Worm (Caenorhabditis elegans): ENCODE data around the gene Y44F5A.1.
A peak's percentile ranks its signal among the peaks of the same experiment; 100 is the strongest.

Y44F5A.1 gene

DNA sequence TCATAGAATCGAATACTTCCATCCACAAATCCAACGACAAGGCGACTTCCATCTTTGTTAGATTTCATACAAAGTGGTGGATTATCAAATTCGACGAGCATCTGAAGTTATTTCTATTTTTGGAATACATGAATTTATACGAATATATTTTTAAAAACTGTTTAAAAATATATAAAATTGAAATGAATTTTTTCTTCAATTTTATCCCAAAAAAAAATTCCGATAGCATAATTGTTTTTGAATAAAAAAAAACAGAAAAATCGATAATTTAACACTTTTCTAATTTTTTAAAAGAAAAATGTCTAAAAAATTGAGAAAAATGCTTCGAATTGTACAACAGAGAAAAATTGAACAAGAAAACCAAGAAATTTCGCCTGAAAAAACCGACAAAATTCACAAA is at the start of gene Y44F5A.1:
Gene Y44F5A.1, minus strand, starts transcription at position 101 of the 400 bp plus-strand sequence.
- TF ChIP-seq ztf-11 (tag; optimal IDR thresholded peaks at IDR 0.05) (no peak), ceh-32 (tag; optimal IDR thresholded peaks at IDR 0.05; ENCODE audit: poor library complexity) (no peak), snpc-4 (tag; optimal IDR thresholded peaks at IDR 0.05) (no peak), Y75B8A.6 (GFP tag; IDR thresholded peaks at IDR 0.05) (no peak), aly-2 (tag; optimal IDR thresholded peaks at IDR 0.05) (no peak)

DNA sequence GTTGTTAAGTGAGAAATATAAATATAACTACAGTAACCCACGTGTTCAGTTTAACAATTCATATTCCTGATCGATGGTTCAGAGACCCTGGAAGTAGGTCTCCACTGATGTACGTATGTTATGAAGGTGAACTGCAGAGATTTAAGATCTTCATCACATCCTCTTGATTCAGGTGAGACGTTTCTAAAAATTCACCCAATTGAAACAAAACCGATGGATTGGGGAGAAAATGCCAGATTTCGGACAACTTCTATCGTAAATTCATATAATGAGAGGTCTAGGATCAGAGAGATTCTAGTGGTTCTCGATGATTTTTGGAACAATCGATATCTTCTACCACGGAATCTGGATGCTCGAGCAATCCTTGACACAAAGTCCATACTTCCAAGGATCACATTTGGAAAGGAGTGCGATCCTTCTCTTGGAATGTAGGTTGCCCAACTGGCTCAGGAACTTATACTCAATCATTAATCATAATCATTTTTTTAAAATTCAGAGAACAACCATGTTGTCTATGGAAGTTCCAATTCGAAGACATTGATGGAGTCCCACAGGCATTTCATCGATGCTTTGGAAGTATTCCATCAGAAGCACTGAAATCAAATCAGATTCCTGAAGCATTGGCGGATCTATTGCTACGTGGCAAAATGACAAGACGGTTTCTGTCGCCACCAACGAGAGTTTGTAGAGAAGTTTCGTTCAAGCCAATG is 46.8 kb upstream of the Y44F5A.1 start, which contains the start of the genes nth-1 and R10E4.7:
Gene nth-1, minus strand, starts transcription at position 101 of the 710 bp plus-strand sequence.
Gene R10E4.7, plus strand, starts transcription at position 660 of the 710 bp plus-strand sequence.
- TF ChIP-seq ztf-11 (tag; optimal IDR thresholded peaks at IDR 0.05) (no peak), daf-16 (GFP tag; optimal IDR thresholded peaks at IDR 0.05) (no peak), daf-16 (tag; optimal IDR thresholded peaks at IDR 0.05) (no peak), T20F7.1 (GFP tag; optimal IDR thresholded peaks at IDR 0.05) (no peak), hmg-1.1 (GFP tag; IDR thresholded peaks at IDR 0.05) (no peak), egl-27 (tag; optimal IDR thresholded peaks at IDR 0.05) (no peak), F10B5.3 (tag; optimal IDR thresholded peaks at IDR 0.05) (no peak)

DNA sequence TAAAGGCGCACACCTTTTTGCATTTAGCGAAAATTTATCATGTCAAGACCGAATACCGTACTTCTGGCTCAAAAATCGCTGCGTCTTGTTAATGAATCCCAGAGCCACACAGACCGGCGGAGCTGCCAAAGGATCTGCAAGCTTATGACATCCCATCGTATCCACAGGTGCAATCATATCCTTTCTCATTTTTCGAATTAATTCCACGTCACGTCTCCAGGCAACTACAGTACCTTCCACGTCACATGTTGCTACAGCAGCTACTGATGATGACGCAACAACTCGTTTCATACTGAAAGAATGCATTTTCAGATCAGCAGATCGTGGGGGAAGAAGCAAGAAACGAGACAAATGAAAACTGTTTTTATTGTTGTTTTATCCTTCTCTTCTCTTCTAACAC is 45.6 kb upstream of the Y44F5A.1 start, which contains the start of gene R10E4.6:
Gene R10E4.6, plus strand, starts transcription at position 301 of the 400 bp plus-strand sequence.
- TF ChIP-seq F26F4.8 (GFP tag; conservative IDR thresholded peaks at IDR 0.05) (no peak), ama-1 (optimal IDR thresholded peaks at IDR 0.05) (no peak), F37D6.2 (tag; optimal IDR thresholded peaks at IDR 0.05) (no peak)

DNA sequence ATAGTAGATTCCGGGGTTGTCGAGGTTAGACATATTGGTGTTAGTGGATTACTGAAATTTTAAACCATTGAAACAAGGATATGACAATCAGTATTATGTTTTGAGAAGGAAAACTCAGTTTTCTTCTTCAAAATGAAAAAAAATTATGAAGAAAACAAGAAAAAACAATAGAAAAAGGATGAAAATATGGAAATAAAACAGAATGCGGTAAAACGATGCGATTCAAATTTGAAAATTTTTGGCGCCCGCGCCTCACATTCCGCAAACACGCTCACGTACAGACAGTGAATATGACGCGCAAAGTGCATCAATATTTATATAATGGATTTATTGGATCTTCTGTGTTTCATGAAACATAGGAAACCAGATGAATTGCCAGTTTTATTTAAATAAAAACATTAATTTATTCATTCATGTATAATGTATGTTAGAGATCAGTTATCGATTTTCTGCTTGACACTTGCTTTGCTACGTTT is 43.8 kb upstream of the Y44F5A.1 start, which contains the start of gene mcm-5:
Gene mcm-5, minus strand, starts transcription at position 51 of the 476 bp plus-strand sequence.
- TF ChIP-seq mep-1 (tag; optimal IDR thresholded peaks at IDR 0.05): no peak
- peak; percentile 28 for TF ChIP-seq unc-130 (GFP tag; optimal IDR thresholded peaks at IDR 0.05)
- TF ChIP-seq mes-2 (tag; optimal IDR thresholded peaks at IDR 0.05; ENCODE audit: poor library complexity, severe bottlenecking): peak; percentile 62
- no peak for TF ChIP-seq D1046.2 (GFP tag; IDR thresholded peaks at IDR 0.05)
- TF ChIP-seq daf-16 (GFP tag; optimal IDR thresholded peaks at IDR 0.05): no peak
- peak; percentile 19 for TF ChIP-seq daf-16 (tag; optimal IDR thresholded peaks at IDR 0.05)
- TF ChIP-seq nhr-28 (tag; optimal IDR thresholded peaks at IDR 0.05): no peak
- TF ChIP-seq nhr-11 (tag; optimal IDR thresholded peaks at IDR 0.05): no peak
- TF ChIP-seq F26F4.8 (GFP tag; conservative IDR thresholded peaks at IDR 0.05): no peak
- TF ChIP-seq nhr-41 (GFP tag; IDR thresholded peaks at IDR 0.05): no peak
- no peak for TF ChIP-seq ceh-82 (tag; optimal IDR thresholded peaks at IDR 0.05)
- no peak for TF ChIP-seq lin-39 (tag; optimal IDR thresholded peaks at IDR 0.05)
- no peak for TF ChIP-seq tag-97 (GFP tag; IDR thresholded peaks at IDR 0.05)
- peak; percentile 86 for TF ChIP-seq dpl-1 (GFP tag; optimal IDR thresholded peaks at IDR 0.05)
- TF ChIP-seq attf-4 (tag; optimal IDR thresholded peaks at IDR 0.05): no peak
- no peak for TF ChIP-seq F44E2.7 (GFP tag; IDR thresholded peaks at IDR 0.05)
- peak in 1 of 2 experiments; percentile 56 for TF ChIP-seq lsy-2 (tag; optimal IDR thresholded peaks at IDR 0.05)
- no peak for TF ChIP-seq rbr-2 (tag; optimal IDR thresholded peaks at IDR 0.05)
- no peak for TF ChIP-seq spr-1 (tag; optimal IDR thresholded peaks at IDR 0.05)
- no peak for TF ChIP-seq nhr-48 (tag; optimal IDR thresholded peaks at IDR 0.05)
- no peak for TF ChIP-seq zfp-3 (GFP tag; conservative IDR thresholded peaks at IDR 0.05)
- TF ChIP-seq ztf-11 (tag; optimal IDR thresholded peaks at IDR 0.05): no peak
- no peak for TF ChIP-seq set-16 (GFP tag; IDR thresholded peaks at IDR 0.05)
- no peak for TF ChIP-seq Y48G9A.11 (GFP tag; IDR thresholded peaks at IDR 0.05)
- TF ChIP-seq aly-2 (tag; optimal IDR thresholded peaks at IDR 0.05): no peak
- TF ChIP-seq dmd-6 (GFP tag; IDR thresholded peaks at IDR 0.05): no peak
- TF ChIP-seq ZK337.2 (GFP tag; IDR thresholded peaks at IDR 0.05): no peak
- no peak for TF ChIP-seq zfp-2 (tag; optimal IDR thresholded peaks at IDR 0.05)

Data from whole organism, L4 larva.